Fruit fly (Drosophila melanogaster): ENCODE measurements around the gene robo2.

The robo2 gene

dm6 chr2L:1433732-1434131 is 13.5 kb upstream of the robo2 start (continued):
- TF ChIP-seq aop (GFP tag; IDR thresholded peaks at IDR 0.05) (peak; percentile 86), ap (GFP tag; IDR thresholded peaks at IDR 0.05) (peak; percentile 93), CG11247 (GFP tag; IDR thresholded peaks at IDR 0.05) (no peak), CG11398 (GFP tag; optimal IDR thresholded peaks at IDR 0.05) (peak; percentile 13), Pdp1 (GFP tag; optimal IDR thresholded peaks at IDR 0.05) (peak in 1 of 2 experiments; percentile 88), CG30020 (tag; optimal IDR thresholded peaks at IDR 0.05) (peak; percentile 43), CG1529 (GFP tag; optimal IDR thresholded peaks at IDR 0.05) (peak; percentile 94), sr (GFP tag; IDR thresholded peaks at IDR 0.05) (peak; percentile 87), Sin3A (optimal IDR thresholded peaks at IDR 0.05) (no peak), ems (GFP tag; optimal IDR thresholded peaks at IDR 0.05) (peak; percentile 20), Fer2 (tag; optimal IDR thresholded peaks at IDR 0.05) (peak; percentile 66), unpg (GFP tag; optimal IDR thresholded peaks at IDR 0.05) (no peak), CG8359 (GFP tag; optimal IDR thresholded peaks at IDR 0.05; ENCODE audit: borderline replicate concordance) (peak; percentile 85), ranshi (GFP tag; IDR thresholded peaks at IDR 0.05) (no peak), zf30C (GFP tag; optimal IDR thresholded peaks at IDR 0.05) (peak; percentile 20), Adf1 (GFP tag; IDR thresholded peaks at IDR 0.05) (no peak), Rx (GFP tag; IDR thresholded peaks at IDR 0.05) (peak; percentile 77), Mrtf (GFP tag; IDR thresholded peaks at IDR 0.05) (no peak), Mes4 (GFP tag; optimal IDR thresholded peaks at IDR 0.05) (peak; percentile 93), Elba2 (GFP tag; optimal IDR thresholded peaks at IDR 0.05) (no peak), Fer1 (GFP tag; optimal IDR thresholded peaks at IDR 0.05) (peak; percentile 84), CTCF (GFP tag; optimal IDR thresholded peaks at IDR 0.05) (peak; percentile 67), CG15011 (GFP tag; optimal IDR thresholded peaks at IDR 0.05) (peak; percentile 80), CG4404 (GFP tag; IDR thresholded peaks at IDR 0.05) (peak; percentile 90), CG7839 (tag; optimal IDR thresholded peaks at IDR 0.05) (peak; percentile 69), bsh (GFP tag; optimal IDR thresholded peaks at IDR 0.05) (no peak), Xrp1 (GFP tag; IDR thresholded peaks at IDR 0.05) (peak; percentile 96), schlank (tag; optimal IDR thresholded peaks at IDR 0.05) (no peak), Hr78 (GFP tag; optimal IDR thresholded peaks at IDR 0.05) (peak in 1 of 2 experiments; percentile 42), caup (GFP tag; optimal IDR thresholded peaks at IDR 0.05; ENCODE audit: severe bottlenecking) (no peak), CG5245 (GFP tag; optimal IDR thresholded peaks at IDR 0.05) (no peak), Gug (GFP tag; IDR thresholded peaks at IDR 0.05) (peak; percentile 94), gcm2 (GFP tag; optimal IDR thresholded peaks at IDR 0.05) (no peak), scrt (GFP tag; optimal IDR thresholded peaks at IDR 0.05) (peak; percentile 77), ken (GFP tag; IDR thresholded peaks at IDR 0.05) (no peak), crol (GFP tag; IDR thresholded peaks at IDR 0.05) (peak; percentile 77), Optix (GFP tag; IDR thresholded peaks at IDR 0.05) (peak; percentile 90), CG10209 (GFP tag; optimal IDR thresholded peaks at IDR 0.05) (peak; percentile 65), NfI (GFP tag; optimal IDR thresholded peaks at IDR 0.05) (no peak), CG1603 (tag; optimal IDR thresholded peaks at IDR 0.05) (peak; percentile 98), CG17328 (GFP tag; IDR thresholded peaks at IDR 0.05) (peak; percentile 86), tin (GFP tag; optimal IDR thresholded peaks at IDR 0.05) (peak; percentile 59), chif (GFP tag; optimal IDR thresholded peaks at IDR 0.05) (peak; percentile 91 to 97), slou (GFP tag; optimal IDR thresholded peaks at IDR 0.05) (peak; percentile 8), ind (GFP tag; optimal IDR thresholded peaks at IDR 0.05) (peak; percentile 97), Doc2 (GFP tag; IDR thresholded peaks at IDR 0.05) (peak; percentile 67), sqz (GFP tag; optimal IDR thresholded peaks at IDR 0.05) (peak; percentile 84), MBD-R2 (GFP tag; IDR thresholded peaks at IDR 0.05) (no peak), CG6683 (GFP tag; optimal IDR thresholded peaks at IDR 0.05) (peak; percentile 59), CG10543 (GFP tag; optimal IDR thresholded peaks at IDR 0.05) (peak; percentile 54), p53 (GFP tag; optimal IDR thresholded peaks at IDR 0.05) (peak; percentile 89), PHDP (tag; optimal IDR thresholded peaks at IDR 0.05) (peak; percentile 91)
